Fruit fly (Drosophila melanogaster): ENCODE data around the gene ringer.
A peak's percentile ranks its signal among the peaks of the same experiment; 100 is the strongest.

The ringer gene

dm6 chr3L:16377768-16378764, 18.8 kb upstream of the ringer start, which contains the start of gene roq (continued):
- peak; percentile 39 for TF ChIP-seq Lhr (GFP tag; optimal IDR thresholded peaks at IDR 0.05)
- peak; percentile 19 for TF ChIP-seq Sin3A (optimal IDR thresholded peaks at IDR 0.05)
- peak; percentile 59; the same call in 1 of the 2 replicates for TF ChIP-seq amos (GFP tag; IDR thresholded peaks at IDR 0.05; ENCODE audit: partially characterized antibody)
- TF ChIP-seq CG16813 (GFP tag; IDR thresholded peaks at IDR 0.05; ENCODE audit: partially characterized antibody) = peak; percentile 42; the same call in 2 of the 3 replicates
- TF ChIP-seq CG13287 (GFP tag; IDR thresholded peaks at IDR 0.05; ENCODE audit: partially characterized antibody) = peak; percentile 72; the same call in 1 of the 2 replicates
- peak; percentile 3 for TF ChIP-seq cad (GFP tag; optimal IDR thresholded peaks at IDR 0.05)
- TF ChIP-seq zen (tag; optimal IDR thresholded peaks at IDR 0.05) = peak; percentile 43
- TF ChIP-seq sna (GFP tag; IDR thresholded peaks at IDR 0.05; ENCODE audit: partially characterized antibody) = 0 out of 2 replicates have a peak, but pooled peaks have one; percentile 19
- TF ChIP-seq Trl (optimal IDR thresholded peaks at IDR 0.05) = peak; percentile 23 to 46
- no peak for TF ChIP-seq Trl (GFP tag; optimal IDR thresholded peaks at IDR 0.05)
- TF ChIP-seq CTCF (GFP tag; optimal IDR thresholded peaks at IDR 0.05) = peak; percentile 28
- TF ChIP-seq CG4282 (GFP tag; optimal IDR thresholded peaks at IDR 0.05) = no peak
- peak; percentile 98 for TF ChIP-seq cg (GFP tag; optimal IDR thresholded peaks at IDR 0.05)
- peak; percentile 72; the same call in 3 of the 4 replicates for TF ChIP-seq chinmo (GFP tag; IDR thresholded peaks at IDR 0.05; ENCODE audit: partially characterized antibody)
- TF ChIP-seq CG3847 (GFP tag; IDR thresholded peaks at IDR 0.05) = peak; percentile 41; the same call in 1 of the 2 replicates
- peak; percentile 25 for TF ChIP-seq bigmax (GFP tag; optimal IDR thresholded peaks at IDR 0.05)
- no peak for TF ChIP-seq HLH3B (GFP tag; IDR thresholded peaks at IDR 0.05)
- peak; percentile 61 for TF ChIP-seq CG12659 (GFP tag; optimal IDR thresholded peaks at IDR 0.05)
- TF ChIP-seq lola (GFP tag; optimal IDR thresholded peaks at IDR 0.05) = peak in 1 of 3 experiments; percentile 88
- peak; percentile 58; the same call in 2 of the 3 replicates for TF ChIP-seq CG34224 (GFP tag; IDR thresholded peaks at IDR 0.05; ENCODE audit: partially characterized antibody)
- peak; percentile 53 for TF ChIP-seq CG15514 (GFP tag; optimal IDR thresholded peaks at IDR 0.05)
- no peak for TF ChIP-seq tio (GFP tag; optimal IDR thresholded peaks at IDR 0.05)
- peak; percentile 14; the same call in 1 of the 2 replicates for TF ChIP-seq GATAe (GFP tag; conservative IDR thresholded peaks at IDR 0.05)
- TF ChIP-seq Stat92E (GFP tag; optimal IDR thresholded peaks at IDR 0.05) = peak in 2 of 3 experiments; percentile 28 to 82
- peak; percentile 3 for TF ChIP-seq CG30020 (tag; optimal IDR thresholded peaks at IDR 0.05)
- TF ChIP-seq pzg (GFP tag; optimal IDR thresholded peaks at IDR 0.05) = peak; percentile 94
- peak; percentile 44; the same call in 1 of the 2 replicates for TF ChIP-seq hbn (GFP tag; IDR thresholded peaks at IDR 0.05; ENCODE audit: partially characterized antibody)
- TF ChIP-seq CG17186 (GFP tag; optimal IDR thresholded peaks at IDR 0.05) = peak; percentile 67
- TF ChIP-seq NC2β (GFP tag; optimal IDR thresholded peaks at IDR 0.05) = peak; percentile 17
- no peak for TF ChIP-seq org-1 (GFP tag; optimal IDR thresholded peaks at IDR 0.05)
- TF ChIP-seq Opbp (GFP tag; IDR thresholded peaks at IDR 0.05; ENCODE audit: partially characterized antibody) = peak; percentile 65; the same call in 2 of the 3 replicates
- peak; percentile 26 for TF ChIP-seq exex (tag; optimal IDR thresholded peaks at IDR 0.05)
- peak; percentile 34 for TF ChIP-seq CoRest (tag; optimal IDR thresholded peaks at IDR 0.05)
- peak; percentile 91 for TF ChIP-seq Dref (GFP tag; IDR thresholded peaks at IDR 0.05)
- TF ChIP-seq insv (GFP tag; optimal IDR thresholded peaks at IDR 0.05) = peak in 1 of 2 experiments; percentile 72
- TF ChIP-seq E2f2 (GFP tag; IDR thresholded peaks at IDR 0.05) = peak; percentile 89
- peak; percentile 93 for TF ChIP-seq CG17385 (GFP tag; optimal IDR thresholded peaks at IDR 0.05)
- 0 out of 2 replicates have a peak, but pooled peaks have one; percentile 32 for TF ChIP-seq unc-4 (GFP tag; IDR thresholded peaks at IDR 0.05; ENCODE audit: partially characterized antibody)
- TF ChIP-seq CG7357 (GFP tag; IDR thresholded peaks at IDR 0.05) = no peak
- TF ChIP-seq grau (tag; optimal IDR thresholded peaks at IDR 0.05) = peak; percentile 36
- peak; percentile 41 for TF ChIP-seq CG2712 (tag; optimal IDR thresholded peaks at IDR 0.05)
- no peak for TF ChIP-seq yki (optimal IDR thresholded peaks at IDR 0.05)
- TF ChIP-seq Aef1 (GFP tag; IDR thresholded peaks at IDR 0.05) = no peak
- TF ChIP-seq CG4617 (GFP tag; optimal IDR thresholded peaks at IDR 0.05; ENCODE audit: borderline replicate concordance) = peak; percentile 81
- TF ChIP-seq tna (GFP tag; IDR thresholded peaks at IDR 0.05; ENCODE audit: partially characterized antibody) = peak; percentile 46
- TF ChIP-seq CG8478 (optimal IDR thresholded peaks at IDR 0.05) = peak; percentile 86
- no peak for TF ChIP-seq CG7556 (GFP tag; optimal IDR thresholded peaks at IDR 0.05)

All from whole organism, embryonic.